Fruit fly (Drosophila melanogaster): ENCODE results near the gene Kaz.

The Kaz gene

dm6 chr3R:24799503-24799902, 30.3 kb downstream of the Kaz start, which contains the start of gene Ude (continued):
- TF ChIP-seq fd3F (GFP tag; optimal IDR thresholded peaks at IDR 0.05) = no peak
- no peak for TF ChIP-seq Oli (tag; optimal IDR thresholded peaks at IDR 0.05)
- TF ChIP-seq ci (GFP tag; IDR thresholded peaks at IDR 0.05) = peak; percentile 61; the same call in 2 of the 3 replicates
- no peak for TF ChIP-seq CG11247 (GFP tag; IDR thresholded peaks at IDR 0.05)

- peak; percentile 62 for TF ChIP-seq CG13424 (tag; optimal IDR thresholded peaks at IDR 0.05)
- TF ChIP-seq pan (optimal IDR thresholded peaks at IDR 0.05) = no peak
- TF ChIP-seq pan (GFP tag; optimal IDR thresholded peaks at IDR 0.05 in 1 of 2, IDR thresholded peaks at IDR 0.05 in 1 of 2) = peak in 1 of 2 experiments; percentile 32
- TF ChIP-seq row (GFP tag; IDR thresholded peaks at IDR 0.05) = peak; percentile 16; the same call in 1 of the 3 replicates
- no peak for TF ChIP-seq ase (GFP tag; IDR thresholded peaks at IDR 0.05)
- TF ChIP-seq crol (GFP tag; IDR thresholded peaks at IDR 0.05) = no peak
- TF ChIP-seq CG31224 (GFP tag; IDR thresholded peaks at IDR 0.05) = no peak
- TF ChIP-seq phol (tag; optimal IDR thresholded peaks at IDR 0.05) = peak; percentile 27
- no peak for TF ChIP-seq CG33557 (GFP tag; optimal IDR thresholded peaks at IDR 0.05)
- peak; percentile 19 for TF ChIP-seq cwo (GFP tag; optimal IDR thresholded peaks at IDR 0.05)
- TF ChIP-seq CG1233 (GFP tag; optimal IDR thresholded peaks at IDR 0.05) = peak; percentile 3
- TF ChIP-seq Fer1 (GFP tag; optimal IDR thresholded peaks at IDR 0.05) = peak; percentile 5
- no peak for TF ChIP-seq CG11085 (GFP tag; IDR thresholded peaks at IDR 0.05)
- peak; percentile 53 for TF ChIP-seq salm (tag; optimal IDR thresholded peaks at IDR 0.05)
- TF ChIP-seq run (tag; optimal IDR thresholded peaks at IDR 0.05) = peak; percentile 30
- TF ChIP-seq dpn (GFP tag; optimal IDR thresholded peaks at IDR 0.05) = no peak
- TF ChIP-seq tgo (GFP tag; IDR thresholded peaks at IDR 0.05) = no peak; the same call in 2 of the 3 replicates
- TF ChIP-seq CG13296 (GFP tag; optimal IDR thresholded peaks at IDR 0.05) = peak; percentile 52
- no peak for TF ChIP-seq Poxn (GFP tag; IDR thresholded peaks at IDR 0.05)
- TF ChIP-seq bsh (GFP tag; optimal IDR thresholded peaks at IDR 0.05) = peak in 1 of 2 experiments; percentile 15
- peak; percentile 4 for TF ChIP-seq sug (tag; optimal IDR thresholded peaks at IDR 0.05)
- peak; percentile 33 for TF ChIP-seq CG3281 (GFP tag; optimal IDR thresholded peaks at IDR 0.05)
- peak; percentile 57 for TF ChIP-seq Nf-YC (tag; optimal IDR thresholded peaks at IDR 0.05)
- TF ChIP-seq grau (tag; optimal IDR thresholded peaks at IDR 0.05) = peak; percentile 51
- peak; percentile 57 for TF ChIP-seq CG32767 (GFP tag; IDR thresholded peaks at IDR 0.05)
- TF ChIP-seq kah (GFP tag; optimal IDR thresholded peaks at IDR 0.05) = peak; percentile 1
- 0 out of 2 replicates have a peak, but pooled peaks have one; percentile 15 for TF ChIP-seq lmd (GFP tag; IDR thresholded peaks at IDR 0.05)
- no peak for TF ChIP-seq repo (GFP tag; optimal IDR thresholded peaks at IDR 0.05)
- peak; percentile 19 for TF ChIP-seq CG10147 (GFP tag; optimal IDR thresholded peaks at IDR 0.05)
- no peak for TF ChIP-seq vvl (GFP tag; IDR thresholded peaks at IDR 0.05)
- no peak for TF ChIP-seq ap (GFP tag; IDR thresholded peaks at IDR 0.05)
- no peak for TF ChIP-seq Bteb2 (GFP tag; optimal IDR thresholded peaks at IDR 0.05)
- TF ChIP-seq Dref (GFP tag; IDR thresholded peaks at IDR 0.05) = no peak
- TF ChIP-seq Nf-YB (GFP tag; optimal IDR thresholded peaks at IDR 0.05) = peak; percentile 11
- TF ChIP-seq gcm (GFP tag; optimal IDR thresholded peaks at IDR 0.05) = peak; percentile 48
- TF ChIP-seq CG4707 (GFP tag; optimal IDR thresholded peaks at IDR 0.05) = no peak
- TF ChIP-seq CG6689 (GFP tag; IDR thresholded peaks at IDR 0.05) = peak; percentile 28; the same call in 1 of the 2 replicates
- TF ChIP-seq Hr51 (GFP tag; optimal IDR thresholded peaks at IDR 0.05) = no peak
- peak; percentile 2 to 21 for TF ChIP-seq Trl (optimal IDR thresholded peaks at IDR 0.05)
- TF ChIP-seq Trl (GFP tag; optimal IDR thresholded peaks at IDR 0.05) = no peak
- TF ChIP-seq CG8924 (tag; optimal IDR thresholded peaks at IDR 0.05) = peak; percentile 52
- no peak for TF ChIP-seq CG2889 (GFP tag; IDR thresholded peaks at IDR 0.05)
- TF ChIP-seq Oli (tag; optimal IDR thresholded peaks at IDR 0.05) = peak; percentile 4
- no peak for TF ChIP-seq Camta (GFP tag; optimal IDR thresholded peaks at IDR 0.05)
- TF ChIP-seq Ptx1 (GFP tag; IDR thresholded peaks at IDR 0.05) = 0 out of 2 replicates have a peak, but pooled peaks have one; percentile 21
- TF ChIP-seq Tbp (GFP tag; optimal IDR thresholded peaks at IDR 0.05) = no peak
- TF ChIP-seq stc (GFP tag; IDR thresholded peaks at IDR 0.05) = peak; percentile 31; the same call in 1 of the 2 replicates
Measured at dm6 chr3R:24798595-24798994, 31.2 kb downstream of the Kaz start.

All from whole organism, embryonic.